Worm (Caenorhabditis elegans): ENCODE measurements around the gene sre-46.

- no peak for TF ChIP-seq ama-1 (optimal IDR thresholded peaks at IDR 0.05)
- no peak for TF ChIP-seq rnt-1 (tag; optimal IDR thresholded peaks at IDR 0.05)
- no peak for TF ChIP-seq ceh-30 (tag; optimal IDR thresholded peaks at IDR 0.05)
- TF ChIP-seq mec-3 (tag; optimal IDR thresholded peaks at IDR 0.05; ENCODE audit: borderline replicate concordance) = no peak
- no peak for TF ChIP-seq ets-4 (tag; optimal IDR thresholded peaks at IDR 0.05)
- TF ChIP-seq C08G9.2 (tag; optimal IDR thresholded peaks at IDR 0.05) = no peak
- no peak for TF ChIP-seq fkh-10 (GFP tag; optimal IDR thresholded peaks at IDR 0.05)
Measured at ce11 chrII:13765952-13766351, 44.8 kb upstream of the sre-46 start, which contains the start of gene arrd-12.
